Worm (Caenorhabditis elegans): ENCODE measurements around the gene Y39A3A.3.

ce11 chrIII:2027517-2027916 is 40.6 kb downstream of the Y39A3A.3 start:
- no peak for TF ChIP-seq ztf-29 (GFP tag; IDR thresholded peaks at IDR 0.05)
- no peak for TF ChIP-seq T22C8.4 (GFP tag; IDR thresholded peaks at IDR 0.05)
- no peak for TF ChIP-seq cog-1 (tag; optimal IDR thresholded peaks at IDR 0.05)
- no peak for TF ChIP-seq ref-1 (GFP tag; conservative IDR thresholded peaks at IDR 0.05)
- no peak for TF ChIP-seq klf-2 (GFP tag; conservative IDR thresholded peaks at IDR 0.05)
- no peak for TF ChIP-seq tab-1 (GFP tag; IDR thresholded peaks at IDR 0.05)
- no peak for TF ChIP-seq flt-1 (GFP tag; IDR thresholded peaks at IDR 0.05)
- no peak for TF ChIP-seq ztf-23 (GFP tag; IDR thresholded peaks at IDR 0.05)
- TF ChIP-seq med-1 (GFP tag; optimal IDR thresholded peaks at IDR 0.05; ENCODE audit: insufficient read depth) = no peak

Data from whole organism, midembryonic.